Worm (Caenorhabditis elegans): ENCODE data around the gene C18B2.4.

DNA sequence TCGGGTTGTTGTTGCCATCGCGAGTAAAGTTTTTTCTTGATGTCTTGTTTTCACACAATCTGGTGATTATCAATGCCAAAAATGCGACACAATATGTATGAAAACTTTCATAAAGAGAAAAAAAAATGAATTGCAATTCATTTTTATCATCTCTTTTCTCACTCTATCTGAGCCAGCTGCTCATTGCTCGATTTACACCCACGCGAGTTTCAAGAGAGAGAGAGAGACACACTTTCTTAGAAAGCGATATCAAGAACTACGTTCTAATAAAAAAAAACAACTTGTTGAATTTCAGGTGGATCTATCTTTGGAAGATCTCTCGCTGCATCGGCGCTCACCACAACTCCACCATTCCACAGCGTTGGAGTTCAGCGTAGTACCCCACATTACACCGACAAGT is 2.9 kb downstream of the C18B2.4 start:
- TF ChIP-seq hmg-4 (GFP tag; optimal IDR thresholded peaks at IDR 0.05) (no peak), ama-1 (optimal IDR thresholded peaks at IDR 0.05) (no peak), ceh-36 (tag; optimal IDR thresholded peaks at IDR 0.05) (no peak), pes-1 (GFP tag; IDR thresholded peaks at IDR 0.05) (no peak), hmbx-1 (tag; optimal IDR thresholded peaks at IDR 0.05) (no peak), ets-7 (tag; optimal IDR thresholded peaks at IDR 0.05) (no peak)
